Fruit fly (Drosophila melanogaster) whole organism, embryonic: ENCODE results near the gene COX7AL2.

Experiments
- Abd-B ChIP-seq: fragments of 200-800 bp; sonication (Bioruptor generic); optimal IDR thresholded peaks from 2 replicates; lab custom pipeline; 2018; ENCODE audit warnings: missing biosample characterization, mild to moderate bottlenecking, missing genetic modification characterization, moderate library complexity
- Blimp-1 ChIP-seq: fragments of 200-800 bp; sonication (Bioruptor generic); optimal IDR thresholded peaks from 3 replicates; lab custom pipeline; 2018; ENCODE audit warnings: missing biosample characterization, missing genetic modification characterization, mild to moderate bottlenecking, moderate library complexity, missing genetic modification reagents
- CG10147 ChIP-seq: fragments of 200-800 bp; sonication (Bioruptor generic); optimal IDR thresholded peaks from 2 replicates; lab custom pipeline; 2019; ENCODE audit warnings: missing biosample characterization, mild to moderate bottlenecking, missing genetic modification characterization, moderate library complexity
- CG1024 ChIP-seq: fragments of 200-800 bp; sonication (Bioruptor generic); IDR thresholded peaks from 2 replicates; pipeline ENCODE4 v1.3.6; 2022; ENCODE audit warnings: missing biosample characterization, missing genetic modification characterization
- CG10267 ChIP-seq: fragments of 200-800 bp; sonication (Bioruptor generic); optimal IDR thresholded peaks from 2 replicates; lab custom pipeline; 2018; ENCODE audit warnings: missing biosample characterization, mild to moderate bottlenecking, missing genetic modification characterization, moderate library complexity
- CG10959 ChIP-seq: fragments of 200-800 bp; sonication (Bioruptor generic); IDR thresholded peaks from 2 replicates; pipeline ENCODE4 v1.3.6; 2022; ENCODE audit warnings: missing biosample characterization, missing genetic modification characterization
- CG11093 ChIP-seq: fragments of 200-800 bp; sonication (Bioruptor generic); IDR thresholded peaks from 3 replicates; pipeline ENCODE4 v1.3.6; 2022; ENCODE audit warnings: missing biosample characterization, missing genetic modification characterization
- CG11560 ChIP-seq: fragments of 200-800 bp; sonication (Bioruptor generic); IDR thresholded peaks from 3 replicates; pipeline ENCODE4 v1.3.6; 2022; ENCODE audit warnings: missing biosample characterization, missing genetic modification characterization
- CG12155 ChIP-seq: fragments of 200-800 bp; sonication (Bioruptor generic); optimal IDR thresholded peaks from 3 replicates; lab custom pipeline; 2016; ENCODE audit warnings: missing biosample characterization, missing genetic modification characterization
- CG12219 ChIP-seq: fragments of 200-800 bp; sonication (Bioruptor generic); optimal IDR thresholded peaks from 3 replicates; lab custom pipeline; 2018; ENCODE audit warnings: missing biosample characterization, mild to moderate bottlenecking, missing genetic modification characterization
- CG12942 ChIP-seq: fragments of 200-800 bp; sonication (Bioruptor generic); optimal IDR thresholded peaks from 3 replicates; lab custom pipeline; 2016; ENCODE audit warnings: missing biosample characterization, missing genetic modification characterization
- CG14860 ChIP-seq: fragments of 200-800 bp; sonication (Bioruptor generic); IDR thresholded peaks from 3 replicates; pipeline ENCODE4 v1.3.6; 2022; ENCODE audit warnings: missing biosample characterization, missing genetic modification characterization; ENCODE audit not compliant: partially characterized antibody
- CG15269 ChIP-seq: fragments of 200-800 bp; sonication (Bioruptor generic); optimal IDR thresholded peaks from 2 replicates; lab custom pipeline; 2018; ENCODE audit warnings: missing biosample characterization, mild to moderate bottlenecking, missing genetic modification characterization, moderate library complexity
- CG1603 ChIP-seq: fragments of 200-800 bp; sonication (Bioruptor generic); optimal IDR thresholded peaks from 2 replicates; lab custom pipeline; 2019; ENCODE audit warnings: missing biosample characterization, mild to moderate bottlenecking, missing genetic modification characterization, moderate library complexity
- CG17568 ChIP-seq: fragments of 200-800 bp; sonication (Bioruptor generic); optimal IDR thresholded peaks from 2 replicates; lab custom pipeline; 2018; ENCODE audit warnings: missing biosample characterization, mild to moderate bottlenecking, missing genetic modification characterization, moderate library complexity
- CG18262 ChIP-seq: fragments of 200-800 bp; optimal IDR thresholded peaks from 3 replicates; lab custom pipeline; 2019; ENCODE audit warnings: missing biosample characterization, mild to moderate bottlenecking, missing genetic modification characterization, moderate library complexity
- CG34376 ChIP-seq: fragments of 200-800 bp; sonication (Bioruptor generic); optimal IDR thresholded peaks from 2 replicates; lab custom pipeline; 2018; ENCODE audit warnings: missing biosample characterization, mild to moderate bottlenecking, missing genetic modification characterization
- CG43689 ChIP-seq: fragments of 200-800 bp; sonication (Bioruptor generic); IDR thresholded peaks from 2 replicates; pipeline ENCODE4 v1.3.6; 2022; ENCODE audit warnings: missing biosample characterization, missing genetic modification characterization
- CG5180 ChIP-seq: fragments of 200-800 bp; sonication (Bioruptor generic); optimal IDR thresholded peaks from 3 replicates; lab custom pipeline; 2017; ENCODE audit warnings: missing biosample characterization, missing genetic modification characterization, mild to moderate bottlenecking, moderate library complexity, missing genetic modification reagents
- CG6254 ChIP-seq: fragments of 200-800 bp; sonication (Bioruptor generic); optimal IDR thresholded peaks from 3 replicates; lab custom pipeline; 2017; ENCODE audit warnings: mild to moderate bottlenecking, missing biosample characterization, missing genetic modification reagents, missing genetic modification characterization
- CG7556 ChIP-seq: fragments of 200-800 bp; sonication (Bioruptor generic); optimal IDR thresholded peaks from 2 replicates; lab custom pipeline; 2017; ENCODE audit warnings: missing biosample characterization, mild to moderate bottlenecking, missing genetic modification characterization
- CrebB ChIP-seq: fragments of 200-800 bp; sonication (Bioruptor generic); optimal IDR thresholded peaks from 3 replicates; lab custom pipeline; 2018; ENCODE audit warnings: missing biosample characterization, mild to moderate bottlenecking, missing genetic modification characterization
- GATAe ChIP-seq: fragments of 200-800 bp; sonication (Bioruptor generic); conservative IDR thresholded peaks from 2 replicates; pipeline ENCODE4 v1.3.6; 2022; ENCODE audit warnings: missing biosample characterization, missing genetic modification characterization
- Jarid2 ChIP-seq: fragments of 200-800 bp; sonication (Bioruptor generic); optimal IDR thresholded peaks from 3 replicates; lab custom pipeline; 2017; ENCODE audit warnings: mild to moderate bottlenecking, missing biosample characterization, missing genetic modification reagents, missing genetic modification characterization
- MTF-1 ChIP-seq: fragments of 200-800 bp; sonication (Bioruptor generic); optimal IDR thresholded peaks from 2 replicates; lab custom pipeline; 2018; ENCODE audit warnings: missing biosample characterization, mild to moderate bottlenecking, missing genetic modification characterization, borderline replicate concordance
- Meics ChIP-seq: fragments of 200-800 bp; sonication (Bioruptor generic); optimal IDR thresholded peaks from 2 replicates; lab custom pipeline; 2017; ENCODE audit warnings: missing biosample characterization, mild to moderate bottlenecking, missing genetic modification characterization
- Optix ChIP-seq: fragments of 200-800 bp; sonication (Bioruptor generic); IDR thresholded peaks from 3 replicates; pipeline ENCODE4 v1.3.6; 2022; ENCODE audit warnings: missing biosample characterization, missing genetic modification characterization
- Rx ChIP-seq: fragments of 200-800 bp; sonication (Bioruptor generic); IDR thresholded peaks from 2 replicates; pipeline ENCODE4 v1.3.6; 2022; ENCODE audit warnings: missing biosample characterization, missing genetic modification characterization
- Sox100B ChIP-seq: fragments of 200-800 bp; sonication (Bioruptor generic); optimal IDR thresholded peaks from 3 replicates; lab custom pipeline; 2018; ENCODE audit warnings: missing biosample characterization, mild to moderate bottlenecking, missing genetic modification characterization
- ara ChIP-seq: fragments of 200-800 bp; sonication (Bioruptor generic); IDR thresholded peaks from 2 replicates; pipeline ENCODE4 v1.3.6; 2022; ENCODE audit warnings: missing biosample characterization, missing genetic modification characterization
- ash1 ChIP-seq: fragments of 200-800 bp; sonication (Bioruptor generic); optimal IDR thresholded peaks from 2 replicates; lab custom pipeline; 2018; ENCODE audit warnings: missing biosample characterization, mild to moderate bottlenecking, missing genetic modification characterization
- ato ChIP-seq: fragments of 200-800 bp; sonication (Bioruptor generic); IDR thresholded peaks from 2 replicates; pipeline ENCODE4 v1.3.6; 2022; ENCODE audit warnings: missing biosample characterization, missing genetic modification characterization; ENCODE audit not compliant: partially characterized antibody
- cas ChIP-seq: fragments of 200-800 bp; sonication (Bioruptor generic); IDR thresholded peaks from 2 replicates; pipeline ENCODE4 v1.3.6; 2022; ENCODE audit warnings: missing biosample characterization, missing genetic modification characterization
- cg ChIP-seq: fragments of 200-800 bp; sonication (Bioruptor generic); optimal IDR thresholded peaks from 3 replicates; lab custom pipeline; 2019; ENCODE audit warnings: missing biosample characterization, mild to moderate bottlenecking, missing genetic modification characterization, moderate library complexity
- dm ChIP-seq: fragments of 200-800 bp; sonication (Bioruptor generic); optimal IDR thresholded peaks from 3 replicates; lab custom pipeline; 2016; ENCODE audit warnings: missing biosample characterization, missing genetic modification characterization
- dmrt11E ChIP-seq: fragments of 200-800 bp; sonication (Bioruptor generic); optimal IDR thresholded peaks from 3 replicates; lab custom pipeline; 2018; ENCODE audit warnings: missing biosample characterization, mild to moderate bottlenecking, missing genetic modification characterization, moderate library complexity
- ham ChIP-seq: fragments of 200-800 bp; sonication (Bioruptor generic); IDR thresholded peaks from 2 replicates; pipeline ENCODE4 v1.3.6; 2022; ENCODE audit warnings: missing biosample characterization, missing genetic modification characterization
- jing ChIP-seq: fragments of 200-800 bp; sonication (Bioruptor generic); optimal IDR thresholded peaks from 2 replicates; lab custom pipeline; 2018; ENCODE audit warnings: missing biosample characterization, mild to moderate bottlenecking, missing genetic modification characterization
- lola ChIP-seq, 3 experiments: fragments of >200 bp in 2 of 3; fragments of 200-800 bp in 1 of 3; sonication (Bioruptor generic) in 1 of 3; optimal IDR thresholded peaks; 2 replicates each; lab custom pipeline; 2017 to 2019; ENCODE audit warnings: missing biosample characterization in 3 of 3, missing genetic modification characterization in 3 of 3, mild to moderate bottlenecking in 1 of 3, moderate library complexity in 1 of 3
- mirr ChIP-seq: fragments of 200-800 bp; sonication (Bioruptor generic); optimal IDR thresholded peaks from 3 replicates; lab custom pipeline; 2018; ENCODE audit warnings: missing biosample characterization, mild to moderate bottlenecking, missing genetic modification characterization
- prd ChIP-seq, 3 experiments: fragments of >200 bp in 2 of 3; fragments of 200-800 bp in 1 of 3; sonication (Bioruptor generic) in 1 of 3; optimal IDR thresholded peaks in 2 of 3; IDR thresholded peaks in 1 of 3; 2 replicates in 2 of 3; 3 replicates in 1 of 3; pipeline versions ENCODE4 v1.3.6 to Lab custom; 2017 to 2022; ENCODE audit warnings: missing biosample characterization in 1 of 3, missing genetic modification characterization in 1 of 3
- rib ChIP-seq: fragments of 200-800 bp; sonication (Bioruptor generic); IDR thresholded peaks from 2 replicates; pipeline ENCODE4 v1.3.6; 2022; ENCODE audit warnings: missing biosample characterization, missing genetic modification characterization
- schlank ChIP-seq: fragments of 200-800 bp; sonication (Bioruptor generic); optimal IDR thresholded peaks from 2 replicates; lab custom pipeline; 2018; ENCODE audit warnings: missing biosample characterization, mild to moderate bottlenecking, missing genetic modification characterization
- sisA ChIP-seq: fragments of 200-800 bp; sonication (Bioruptor generic); IDR thresholded peaks from 2 replicates; pipeline ENCODE4 v1.3.6; 2022; ENCODE audit warnings: missing biosample characterization, missing genetic modification characterization
- sug ChIP-seq: fragments of 200-800 bp; optimal IDR thresholded peaks from 2 replicates; lab custom pipeline; 2019; ENCODE audit warnings: missing biosample characterization, mild to moderate bottlenecking, missing genetic modification characterization, moderate library complexity
- tio ChIP-seq: fragments of 200-800 bp; sonication (Bioruptor generic); optimal IDR thresholded peaks from 2 replicates; lab custom pipeline; 2017; ENCODE audit warnings: missing biosample characterization, missing genetic modification characterization, inconsistent platforms
- ttk ChIP-seq: fragments of 200-800 bp; sonication (Bioruptor generic); IDR thresholded peaks from 2 replicates; pipeline ENCODE4 v2.1.2; 2022; ENCODE audit warnings: missing biosample characterization, missing genetic modification characterization
- tup ChIP-seq: fragments of 200-800 bp; sonication (Bioruptor generic); optimal IDR thresholded peaks from 2 replicates; lab custom pipeline; 2016; ENCODE audit warnings: missing biosample characterization, mild to moderate bottlenecking, missing genetic modification characterization, moderate library complexity
- zfh2 ChIP-seq: fragments of 200-800 bp; sonication (Bioruptor generic); optimal IDR thresholded peaks from 2 replicates; lab custom pipeline; 2016; ENCODE audit warnings: missing biosample characterization, missing genetic modification characterization

The COX7AL2 gene

dm6 chr2L:2179366-2179765 is 18.3 kb downstream of the COX7AL2 start (continued):
- no peak for TF ChIP-seq lola (GFP tag; optimal IDR thresholded peaks at IDR 0.05; lab: Kevin White, UChicago)
- peak; percentile 80 for TF ChIP-seq Meics (GFP tag; lab: Kevin White, UChicago)
- TF ChIP-seq schlank: peak; percentile 48
- TF ChIP-seq Optix: peak; percentile 76
- peak; percentile 38 for TF ChIP-seq CG5180
- no peak; the same call in 1 of the 2 replicates for TF ChIP-seq CG10959 (GFP tag; lab: Robert Waterston, UW)
- TF ChIP-seq CG15269: peak; percentile 82
- peak; percentile 83 for TF ChIP-seq rib (GFP tag; lab: Robert Waterston, UW)
- TF ChIP-seq ham (GFP tag; lab: Robert Waterston, UW): peak; percentile 69; the same call in 1 of the 2 replicates
- TF ChIP-seq Blimp-1 (GFP tag; lab: Kevin White, UChicago): peak; percentile 61
- peak; percentile 32 for TF ChIP-seq CG7556 (GFP tag; lab: Kevin White, UChicago)
- TF ChIP-seq CG14860 (GFP tag; lab: Robert Waterston, UW): no peak
- peak; percentile 33; the same call in 1 of the 2 replicates for TF ChIP-seq Rx (GFP tag; lab: Robert Waterston, UW)
- peak; percentile 57; the same call in 1 of the 3 replicates for TF ChIP-seq CG11560 (tag; lab: Robert Waterston, UW)
- peak; percentile 76 for TF ChIP-seq CG1603
- TF ChIP-seq dmrt11E: no peak
- TF ChIP-seq ato (GFP tag; lab: Robert Waterston, UW): no peak
- TF ChIP-seq sisA (GFP tag; lab: Robert Waterston, UW): peak; percentile 81
- peak; percentile 31 for TF ChIP-seq CG34376 (GFP tag; lab: Kevin White, UChicago)
- TF ChIP-seq CG12942 (GFP tag; lab: Kevin White, UChicago): peak; percentile 72
- peak; percentile 30 for TF ChIP-seq ash1 (GFP tag; lab: Kevin White, UChicago)
- peak; percentile 66 for TF ChIP-seq CG17568 (GFP tag; lab: Kevin White, UChicago)
- TF ChIP-seq cg (GFP tag; lab: Kevin White, UChicago): no peak
- TF ChIP-seq CG11093 (GFP tag; lab: Robert Waterston, UW): peak; percentile 61; the same call in 1 of the 3 replicates
- TF ChIP-seq CG10147 (GFP tag; lab: Kevin White, UChicago): peak; percentile 82
- peak; percentile 52 for TF ChIP-seq tup (GFP tag; lab: Kevin White, UChicago)
- peak; percentile 63 for TF ChIP-seq jing (GFP tag; lab: Kevin White, UChicago)
- peak; percentile 50 for TF ChIP-seq Sox100B (GFP tag; lab: Kevin White, UChicago)
- peak; percentile 71 for TF ChIP-seq mirr
- no peak for TF ChIP-seq prd (optimal IDR thresholded peaks at IDR 0.05; lab: Kevin White, UChicago)
- peak; percentile 81 for TF ChIP-seq prd (GFP tag; IDR thresholded peaks at IDR 0.05; lab: Robert Waterston, UW)
- TF ChIP-seq CG10267 (tag; lab: Kevin White, UChicago): no peak
- TF ChIP-seq CrebB: peak; percentile 75
- peak; percentile 71 for TF ChIP-seq CG12219 (GFP tag; lab: Kevin White, UChicago)
- TF ChIP-seq ara (GFP tag; lab: Robert Waterston, UW): no peak
- TF ChIP-seq MTF-1: no peak
- peak; percentile 23 for TF ChIP-seq CG6254 (GFP tag; lab: Kevin White, UChicago)
- peak; percentile 85 for TF ChIP-seq GATAe (GFP tag; lab: Robert Waterston, UW)
- peak; percentile 83 for TF ChIP-seq zfh2 (GFP tag; lab: Kevin White, UChicago)
- TF ChIP-seq Jarid2 (GFP tag; lab: Kevin White, UChicago): peak; percentile 39
- TF ChIP-seq sug (tag; lab: Kevin White, UChicago): peak; percentile 99
- peak; percentile 66 for TF ChIP-seq Abd-B (GFP tag; lab: Kevin White, UChicago)
- peak; percentile 33; the same call in 1 of the 2 replicates for TF ChIP-seq cas (GFP tag; lab: Robert Waterston, UW)
- peak; percentile 44 for TF ChIP-seq ttk (GFP tag; lab: Robert Waterston, UW)
- peak; percentile 28 for TF ChIP-seq dm
- TF ChIP-seq tio: peak; percentile 59
- peak; percentile 15; the same call in 1 of the 2 replicates for TF ChIP-seq CG43689 (GFP tag; lab: Robert Waterston, UW)
- no peak for TF ChIP-seq CG1024 (GFP tag; lab: Robert Waterston, UW)
- peak; percentile 75 for TF ChIP-seq CG12155 (GFP tag; lab: Kevin White, UChicago)
- TF ChIP-seq CG18262 (tag; lab: Kevin White, UChicago): peak; percentile 46
